Worm (Caenorhabditis elegans): Measurements from ENCODE around the gene rpc-11.

Gene rpc-11

ce11 chrIV:1391446-1391845, 18.4 kb downstream of the rpc-11 start:
- TF ChIP-seq dao-5 (tag; optimal IDR thresholded peaks at IDR 0.05) (no peak), him-1 (tag; optimal IDR thresholded peaks at IDR 0.05) (no peak), W03F9.2 (tag; optimal IDR thresholded peaks at IDR 0.05) (no peak)

DNA sequence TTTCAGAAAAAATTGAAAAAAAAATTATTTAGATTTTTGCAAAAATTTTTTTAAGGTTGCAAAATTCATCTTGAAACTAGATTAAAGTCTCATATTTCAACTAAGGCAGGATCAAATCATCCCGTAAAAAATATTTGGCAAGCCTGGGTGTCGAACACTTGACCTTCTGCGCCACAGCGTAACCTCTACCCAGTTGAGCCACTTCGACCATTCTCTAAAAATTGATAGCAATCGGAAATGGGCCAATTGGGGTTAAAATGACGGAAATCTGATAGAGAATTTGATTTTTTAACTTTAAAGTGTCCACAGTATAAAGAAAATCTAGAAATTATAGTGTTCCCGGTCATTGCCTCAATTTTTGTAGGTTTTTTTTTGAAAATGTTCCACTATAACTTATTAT, 19.7 kb downstream of the rpc-11 start:
- TF ChIP-seq dao-5 (tag; optimal IDR thresholded peaks at IDR 0.05): no peak
- no peak for TF ChIP-seq him-1 (tag; optimal IDR thresholded peaks at IDR 0.05)
- no peak for TF ChIP-seq W03F9.2 (tag; optimal IDR thresholded peaks at IDR 0.05)

DNA sequence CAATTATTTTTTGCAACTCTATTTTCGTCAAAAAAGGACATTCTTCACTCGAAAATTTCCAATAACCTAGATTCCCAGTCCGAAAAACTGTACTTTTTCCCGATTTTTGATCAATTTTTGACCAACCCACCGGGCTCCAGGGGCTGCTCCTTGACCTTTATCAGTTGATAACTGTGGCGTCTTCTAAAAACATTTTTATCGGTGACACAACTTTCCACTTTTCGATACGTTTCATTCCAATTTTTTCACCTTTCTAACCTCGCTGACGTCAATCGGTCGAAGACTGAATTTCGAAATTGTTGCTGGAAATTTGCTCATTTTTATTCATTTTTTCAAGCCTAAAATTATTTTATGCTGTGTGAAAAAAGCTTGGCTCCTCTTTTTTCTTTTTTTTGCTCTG, 20.2 kb downstream of the rpc-11 start:
- TF ChIP-seq him-1 (tag; optimal IDR thresholded peaks at IDR 0.05) (no peak), dao-5 (tag; optimal IDR thresholded peaks at IDR 0.05) (no peak), W03F9.2 (tag; optimal IDR thresholded peaks at IDR 0.05) (no peak)

DNA sequence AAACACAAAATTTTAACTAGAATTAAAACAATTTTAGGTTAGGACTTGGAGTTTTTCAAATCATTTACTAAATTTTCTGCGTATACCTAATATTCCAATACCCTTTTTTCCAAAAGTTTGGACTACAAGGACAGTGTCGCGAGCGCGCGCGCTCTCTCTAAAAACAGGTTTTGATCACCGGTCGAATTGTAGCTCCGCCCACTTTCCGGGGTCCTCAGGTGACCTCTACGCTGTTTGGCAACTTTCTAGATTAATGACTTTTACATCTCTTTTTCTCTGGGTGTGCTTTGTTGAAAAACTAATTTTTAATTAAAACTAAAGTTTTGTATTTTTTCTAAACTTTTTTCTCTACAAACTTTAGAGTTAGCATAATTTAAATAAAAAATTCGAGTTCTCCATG, 20.8 kb downstream of the rpc-11 start:
- TF ChIP-seq him-1 (tag; optimal IDR thresholded peaks at IDR 0.05) (no peak), W03F9.2 (tag; optimal IDR thresholded peaks at IDR 0.05) (no peak), dao-5 (tag; optimal IDR thresholded peaks at IDR 0.05) (no peak)

DNA sequence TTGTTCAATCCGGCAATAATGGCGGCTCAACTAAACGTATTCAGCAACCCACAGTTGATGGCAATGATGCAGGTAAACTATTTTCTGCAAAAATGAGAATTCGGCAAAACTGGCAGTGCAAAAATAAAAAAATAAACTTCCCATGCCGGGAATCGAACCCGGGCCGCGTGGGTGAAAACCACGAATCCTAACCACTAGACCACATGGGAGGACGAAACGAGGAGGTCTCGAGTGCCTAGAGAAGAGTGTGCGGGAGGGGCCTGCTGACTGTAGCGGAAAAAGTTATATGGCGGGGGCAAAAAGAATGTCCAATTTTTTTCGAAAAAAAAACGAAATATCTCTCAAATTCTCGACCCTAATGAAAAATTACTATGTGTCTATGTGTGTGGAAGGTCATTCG, 21.8 kb downstream of the rpc-11 start:
- TF ChIP-seq dao-5 (tag; optimal IDR thresholded peaks at IDR 0.05): peak; percentile 0
- no peak for TF ChIP-seq W03F9.2 (tag; optimal IDR thresholded peaks at IDR 0.05)

ce11 chrIV:1385915-1386314, 23.9 kb downstream of the rpc-11 start, which contains the start of gene nhr-41:
TSS of gene nhr-41 (plus strand) at chrIV:1386215.
- TF ChIP-seq dao-5 (tag; optimal IDR thresholded peaks at IDR 0.05): no peak
- no peak for TF ChIP-seq him-1 (tag; optimal IDR thresholded peaks at IDR 0.05)
- TF ChIP-seq W03F9.2 (tag; optimal IDR thresholded peaks at IDR 0.05): no peak

- TF ChIP-seq dao-5 (tag; optimal IDR thresholded peaks at IDR 0.05) (no peak), him-1 (tag; optimal IDR thresholded peaks at IDR 0.05) (no peak), W03F9.2 (tag; optimal IDR thresholded peaks at IDR 0.05) (no peak)
Measured at ce11 chrIV:1385500-1385899, 24.3 kb downstream of the rpc-11 start.

- TF ChIP-seq dao-5 (tag; optimal IDR thresholded peaks at IDR 0.05): no peak
- no peak for TF ChIP-seq W03F9.2 (tag; optimal IDR thresholded peaks at IDR 0.05)
- no peak for TF ChIP-seq him-1 (tag; optimal IDR thresholded peaks at IDR 0.05)
Measured at ce11 chrIV:1381596-1382274, 28.1 kb downstream of the rpc-11 start.

DNA sequence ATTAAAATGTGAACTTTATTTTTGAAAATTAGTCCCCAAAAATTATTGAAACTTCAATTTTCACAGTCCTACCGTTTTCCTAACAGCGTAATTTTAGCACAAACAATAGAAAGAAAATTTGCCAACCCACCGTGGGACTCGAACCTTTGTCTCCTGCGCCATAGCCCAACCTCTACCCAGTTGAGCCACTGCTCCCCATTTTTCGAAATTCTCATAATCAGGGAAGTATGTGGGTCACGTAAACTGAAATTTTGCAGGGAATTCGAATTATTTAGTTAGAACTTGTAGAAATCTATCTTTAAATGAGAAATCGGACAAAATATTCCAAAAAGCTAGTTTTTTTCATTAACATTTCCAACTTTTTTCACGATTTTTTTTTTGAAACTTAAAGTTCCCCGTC, 29.5 kb downstream of the rpc-11 start:
- TF ChIP-seq him-1 (tag; optimal IDR thresholded peaks at IDR 0.05): no peak
- no peak for TF ChIP-seq dao-5 (tag; optimal IDR thresholded peaks at IDR 0.05)
- TF ChIP-seq W03F9.2 (tag; optimal IDR thresholded peaks at IDR 0.05): no peak

DNA sequence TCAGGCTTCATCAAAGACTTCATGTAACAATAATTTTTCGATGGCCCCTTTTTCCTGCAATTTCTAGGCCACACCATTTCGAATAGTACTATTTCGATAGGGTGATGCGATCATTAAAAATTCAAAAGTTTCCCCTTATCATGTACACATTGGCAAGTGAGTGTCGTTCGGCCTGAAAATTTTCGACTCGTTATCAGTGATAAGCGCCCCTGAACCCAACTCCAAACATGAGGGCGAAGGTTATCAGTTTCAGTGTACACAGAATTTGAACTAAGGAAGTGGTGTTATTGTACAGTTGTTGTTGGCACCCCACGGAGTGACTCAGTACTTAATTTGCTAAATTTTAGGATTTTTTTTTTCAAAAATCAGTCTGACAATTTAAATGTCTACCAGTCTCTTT, 30.9 kb downstream of the rpc-11 start:
- TF ChIP-seq him-1 (tag; optimal IDR thresholded peaks at IDR 0.05) (no peak), W03F9.2 (tag; optimal IDR thresholded peaks at IDR 0.05) (no peak), dao-5 (tag; optimal IDR thresholded peaks at IDR 0.05) (no peak)

ce11 chrIV:1377699-1378098, 32.1 kb downstream of the rpc-11 start:
- TF ChIP-seq him-1 (tag; optimal IDR thresholded peaks at IDR 0.05) (no peak), dao-5 (tag; optimal IDR thresholded peaks at IDR 0.05) (no peak), W03F9.2 (tag; optimal IDR thresholded peaks at IDR 0.05) (no peak)

- no peak for TF ChIP-seq W03F9.2 (tag; optimal IDR thresholded peaks at IDR 0.05)
- no peak for TF ChIP-seq him-1 (tag; optimal IDR thresholded peaks at IDR 0.05)
- TF ChIP-seq dao-5 (tag; optimal IDR thresholded peaks at IDR 0.05): no peak
Measured at ce11 chrIV:1375289-1375688, 34.6 kb downstream of the rpc-11 start.

DNA sequence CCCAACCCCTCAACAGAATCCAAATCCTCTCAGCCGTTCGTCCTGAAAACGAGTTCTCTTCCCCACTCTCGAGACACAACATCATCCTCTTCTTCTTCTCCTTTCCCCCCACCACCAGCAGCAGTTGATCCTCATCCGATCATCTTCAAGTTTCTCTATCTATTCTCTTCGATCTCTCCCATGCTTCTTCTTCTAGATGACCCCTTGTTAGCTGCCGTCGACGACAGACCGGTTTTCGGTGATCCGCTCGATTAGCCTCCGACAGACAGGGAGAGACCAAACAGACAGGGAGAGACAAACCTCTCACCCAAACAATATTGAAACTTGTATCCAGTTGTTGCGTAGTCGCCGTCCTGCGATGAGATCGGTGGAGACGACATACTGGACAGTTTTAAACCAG, 38.5 kb downstream of the rpc-11 start:
- TF ChIP-seq W03F9.2 (tag; optimal IDR thresholded peaks at IDR 0.05): no peak
- no peak for TF ChIP-seq him-1 (tag; optimal IDR thresholded peaks at IDR 0.05)
- no peak for TF ChIP-seq dao-5 (tag; optimal IDR thresholded peaks at IDR 0.05)

- TF ChIP-seq him-1 (tag; optimal IDR thresholded peaks at IDR 0.05) (no peak), W03F9.2 (tag; optimal IDR thresholded peaks at IDR 0.05) (no peak), dao-5 (tag; optimal IDR thresholded peaks at IDR 0.05) (no peak)
Measured at ce11 chrIV:1367041-1367440, 42.8 kb downstream of the rpc-11 start.

ce11 chrIV:1365771-1366170, 44.1 kb downstream of the rpc-11 start:
- TF ChIP-seq him-1 (tag; optimal IDR thresholded peaks at IDR 0.05) (no peak), W03F9.2 (tag; optimal IDR thresholded peaks at IDR 0.05) (no peak), dao-5 (tag; optimal IDR thresholded peaks at IDR 0.05) (no peak)

Data from whole organism, L4/young adult.